Worm (Caenorhabditis elegans) whole organism, midembryonic: ENCODE data around the gene T09A5.15.

ENCODE experiments used
- cog-1 ChIP-seq: sonication (generic microtip); optimal IDR thresholded peaks from 2 replicates; lab custom pipeline; 2016; ENCODE audit warnings: missing genetic modification characterization, missing compliant biosample characterization
- flt-1 ChIP-seq: fragments of 200-800 bp; sonication (Bioruptor generic); IDR thresholded peaks from 2 replicates; pipeline ENCODE4 v1.3.6; 2022; ENCODE audit warnings: missing genetic modification characterization, missing compliant biosample characterization
- klf-2 ChIP-seq: fragments of 200-800 bp; sonication (Bioruptor generic); conservative IDR thresholded peaks from 2 replicates; pipeline ENCODE4 v1.3.6; 2022; ENCODE audit warnings: missing genetic modification reagents, missing genetic modification characterization, missing compliant biosample characterization
- med-1 ChIP-seq: sonication (generic microtip); optimal IDR thresholded peaks from 2 replicates; lab custom pipeline; 2017; ENCODE audit warnings: missing genetic modification characterization, mild to moderate bottlenecking, missing compliant biosample characterization, antibody characterized with exemption, missing genetic modification reagents; ENCODE audit not compliant: insufficient read depth
- tab-1 ChIP-seq: fragments of 200-800 bp; sonication (Bioruptor generic); IDR thresholded peaks from 2 replicates; pipeline ENCODE4 v1.3.6; 2022; ENCODE audit warnings: missing genetic modification characterization, missing compliant biosample characterization

ce11 chrII:7900190-7900672 lies 42.5 kb downstream of the T09A5.15 start, which contains the start of gene rev-1:
- TF ChIP-seq med-1 (GFP tag; lab: Kevin White, UChicago) (no peak), cog-1 (no peak), tab-1 (no peak), flt-1 (GFP tag; lab: Robert Waterston, UW) (no peak), klf-2 (GFP tag; lab: Robert Waterston, UW) (no peak)
